Fruit fly (Drosophila melanogaster) whole organism, embryonic: ENCODE data around the gene Apt1.

Experiments
- Aef1 ChIP-seq: fragments of 200-800 bp; sonication (Bioruptor generic); IDR thresholded peaks from 3 replicates; pipeline ENCODE4 v1.3.6; 2022; ENCODE audit warnings: missing biosample characterization, missing genetic modification characterization
- CG10366 ChIP-seq: fragments of 200-800 bp; sonication (Bioruptor generic); IDR thresholded peaks from 2 replicates; pipeline ENCODE4 v1.3.6; 2022; ENCODE audit warnings: missing biosample characterization, missing genetic modification characterization
- CG10462 ChIP-seq: fragments of 200-800 bp; sonication (Bioruptor generic); optimal IDR thresholded peaks from 2 replicates; lab custom pipeline; 2016; ENCODE audit warnings: missing biosample characterization, missing genetic modification characterization
- CG1233 ChIP-seq: fragments of 200-800 bp; sonication (Bioruptor generic); optimal IDR thresholded peaks from 4 replicates; lab custom pipeline; 2018; ENCODE audit warnings: missing biosample characterization, mild to moderate bottlenecking, missing genetic modification characterization
- CG18764 ChIP-seq: fragments of 200-800 bp; sonication (Bioruptor generic); optimal IDR thresholded peaks from 3 replicates; lab custom pipeline; 2016; ENCODE audit warnings: missing biosample characterization, missing genetic modification characterization
- CG2199 ChIP-seq: fragments of 200-800 bp; sonication (Bioruptor generic); IDR thresholded peaks from 3 replicates; pipeline ENCODE4 v1.3.6; 2022; ENCODE audit warnings: missing biosample characterization, missing genetic modification characterization
- CG2202 ChIP-seq: fragments of 200-800 bp; sonication (Bioruptor generic); optimal IDR thresholded peaks from 2 replicates; lab custom pipeline; 2018; ENCODE audit warnings: missing biosample characterization, mild to moderate bottlenecking, missing genetic modification characterization
- CG2712 ChIP-seq: fragments of 200-800 bp; optimal IDR thresholded peaks from 3 replicates; lab custom pipeline; 2019; ENCODE audit warnings: missing biosample characterization, mild to moderate bottlenecking, missing genetic modification characterization, moderate library complexity
- CG3163 ChIP-seq: fragments of 200-800 bp; sonication (Bioruptor generic); optimal IDR thresholded peaks from 3 replicates; lab custom pipeline; 2016; ENCODE audit warnings: missing biosample characterization, missing genetic modification characterization
- CG32532 ChIP-seq: fragments of 200-800 bp; sonication (Bioruptor generic); IDR thresholded peaks from 2 replicates; pipeline ENCODE4 v1.3.6; 2022; ENCODE audit warnings: missing biosample characterization, missing genetic modification characterization
- CG32767 ChIP-seq: fragments of 200-800 bp; sonication (Bioruptor generic); IDR thresholded peaks from 2 replicates; pipeline ENCODE4 v1.3.6; 2022; ENCODE audit warnings: missing biosample characterization, missing genetic modification characterization
- CG34224 ChIP-seq: fragments of 200-800 bp; sonication (Bioruptor generic); IDR thresholded peaks from 3 replicates; pipeline ENCODE4 v1.3.6; 2022; ENCODE audit warnings: missing biosample characterization, missing genetic modification characterization; ENCODE audit not compliant: partially characterized antibody
- CG34422 ChIP-seq: fragments of 200-800 bp; sonication (Bioruptor generic); IDR thresholded peaks from 3 replicates; pipeline ENCODE4 v1.3.6; 2022; ENCODE audit warnings: missing biosample characterization, missing genetic modification characterization
- CG6791 ChIP-seq: fragments of 200-800 bp; sonication (Bioruptor generic); IDR thresholded peaks from 3 replicates; pipeline ENCODE4 v1.3.6; 2022; ENCODE audit warnings: missing biosample characterization, missing genetic modification characterization; ENCODE audit not compliant: partially characterized antibody
- CG6813 ChIP-seq: fragments of 200-800 bp; sonication (Bioruptor generic); optimal IDR thresholded peaks from 2 replicates; lab custom pipeline; 2017; ENCODE audit warnings: missing biosample characterization, missing genetic modification characterization, mild to moderate bottlenecking, moderate library complexity, missing genetic modification reagents
- CG8478 ChIP-seq: fragments of >200 bp; optimal IDR thresholded peaks from 2 replicates; lab custom pipeline; 2018
- CG9817 ChIP-seq: fragments of 200-800 bp; sonication (Bioruptor generic); optimal IDR thresholded peaks from 2 replicates; lab custom pipeline; 2018; ENCODE audit warnings: missing biosample characterization, mild to moderate bottlenecking, missing genetic modification characterization, moderate library complexity
- CrebB ChIP-seq: fragments of 200-800 bp; sonication (Bioruptor generic); optimal IDR thresholded peaks from 3 replicates; lab custom pipeline; 2018; ENCODE audit warnings: missing biosample characterization, mild to moderate bottlenecking, missing genetic modification characterization
- D ChIP-seq, 2 experiments: fragments of 200-800 bp in 1 of 2; fragments of >200 bp in 1 of 2; sonication (Bioruptor generic) in 1 of 2; optimal IDR thresholded peaks; 2 replicates in 1 of 2; 3 replicates in 1 of 2; lab custom pipeline; 2017; ENCODE audit warnings: mild to moderate bottlenecking in 1 of 2, missing biosample characterization in 1 of 2, missing genetic modification characterization in 1 of 2, missing genetic modification reagents in 1 of 2
- Deaf1 ChIP-seq: fragments of 200-800 bp; optimal IDR thresholded peaks from 3 replicates; lab custom pipeline; 2019; ENCODE audit warnings: missing biosample characterization, mild to moderate bottlenecking, missing genetic modification characterization, moderate library complexity
- Dll ChIP-seq: fragments of 200-800 bp; sonication (Bioruptor generic); IDR thresholded peaks from 4 replicates; pipeline ENCODE4 v1.3.6; 2022; ENCODE audit warnings: missing biosample characterization, missing genetic modification characterization; ENCODE audit not compliant: partially characterized antibody
- Doc3 ChIP-seq: fragments of 200-800 bp; sonication (Bioruptor generic); IDR thresholded peaks from 3 replicates; pipeline ENCODE4 v1.3.6; 2022; ENCODE audit warnings: missing biosample characterization, missing genetic modification characterization; ENCODE audit not compliant: partially characterized antibody
- Eip74EF ChIP-seq, 2 experiments: fragments of 200-800 bp in 1 of 2; fragments of >200 bp in 1 of 2; sonication (Bioruptor generic) in 1 of 2; optimal IDR thresholded peaks; 2 replicates each; lab custom pipeline; 2017 to 2019; ENCODE audit warnings: missing biosample characterization in 2 of 2, missing genetic modification characterization in 2 of 2, mild to moderate bottlenecking in 1 of 2, moderate library complexity in 1 of 2
- Fer3 ChIP-seq: fragments of 200-800 bp; sonication (Bioruptor generic); optimal IDR thresholded peaks from 2 replicates; lab custom pipeline; 2018; ENCODE audit warnings: missing biosample characterization, mild to moderate bottlenecking, missing genetic modification characterization, moderate library complexity
- HLHmδ ChIP-seq: fragments of 200-800 bp; sonication (Bioruptor generic); optimal IDR thresholded peaks from 2 replicates; lab custom pipeline; 2018; ENCODE audit warnings: missing biosample characterization, mild to moderate bottlenecking, missing genetic modification characterization, moderate library complexity
- Hr78 ChIP-seq, 2 experiments: fragments of 200-800 bp in 1 of 2; fragments of >200 bp in 1 of 2; sonication (Bioruptor generic) in 1 of 2; optimal IDR thresholded peaks; 2 replicates each; lab custom pipeline; 2017 to 2019; ENCODE audit warnings: missing biosample characterization in 2 of 2, missing genetic modification characterization in 2 of 2, mild to moderate bottlenecking in 1 of 2, moderate library complexity in 1 of 2
- Med ChIP-seq: fragments of 200-800 bp; sonication (Bioruptor generic); peaks from one replicate; lab custom pipeline; 2016; ENCODE audit warnings: missing biosample characterization, missing genetic modification characterization, mild to moderate bottlenecking, inconsistent platforms, moderate library complexity
- Pdp1 ChIP-seq, 2 experiments: fragments of 200-800 bp; sonication (Bioruptor generic); optimal IDR thresholded peaks; 3 replicates each; lab custom pipeline; 2016; ENCODE audit warnings: missing biosample characterization in 2 of 2, missing genetic modification characterization in 2 of 2, mild to moderate bottlenecking in 1 of 2, moderate library complexity in 1 of 2
- Spps ChIP-seq: fragments of 200-800 bp; sonication (Bioruptor generic); optimal IDR thresholded peaks from 2 replicates; lab custom pipeline; 2018; ENCODE audit warnings: missing biosample characterization, mild to moderate bottlenecking, missing genetic modification characterization
- Ssrp ChIP-seq: fragments of 200-800 bp; sonication (Bioruptor generic); optimal IDR thresholded peaks from 2 replicates; lab custom pipeline; 2018; ENCODE audit warnings: missing biosample characterization, mild to moderate bottlenecking, missing genetic modification characterization, moderate library complexity
- YL-1 ChIP-seq: fragments of 200-800 bp; sonication (Bioruptor generic); optimal IDR thresholded peaks from 3 replicates; lab custom pipeline; 2017; ENCODE audit warnings: missing biosample characterization, mild to moderate bottlenecking, missing genetic modification characterization
- al ChIP-seq: fragments of 200-800 bp; sonication (Bioruptor generic); IDR thresholded peaks from 2 replicates; pipeline ENCODE4 v1.3.6; 2022; ENCODE audit warnings: missing biosample characterization, missing genetic modification characterization
- cg ChIP-seq: fragments of 200-800 bp; sonication (Bioruptor generic); optimal IDR thresholded peaks from 3 replicates; lab custom pipeline; 2019; ENCODE audit warnings: missing biosample characterization, mild to moderate bottlenecking, missing genetic modification characterization, moderate library complexity
- chif ChIP-seq, 2 experiments: fragments of 200-800 bp; sonication (Bioruptor generic); optimal IDR thresholded peaks; 3 replicates each; lab custom pipeline; 2016; ENCODE audit warnings: missing biosample characterization in 2 of 2, missing genetic modification characterization in 2 of 2
- crol ChIP-seq: fragments of 200-800 bp; sonication (Bioruptor generic); IDR thresholded peaks from 2 replicates; pipeline ENCODE4 v1.3.6; 2022; ENCODE audit warnings: missing biosample characterization, missing genetic modification characterization
- ind ChIP-seq: fragments of 200-800 bp; sonication (Bioruptor generic); optimal IDR thresholded peaks from 3 replicates; lab custom pipeline; 2016; ENCODE audit warnings: missing biosample characterization, missing genetic modification characterization
- kni ChIP-seq: fragments of 200-800 bp; sonication (Bioruptor generic); optimal IDR thresholded peaks from 3 replicates; lab custom pipeline; 2017; ENCODE audit warnings: mild to moderate bottlenecking, missing biosample characterization, missing genetic modification reagents, missing genetic modification characterization
- odd ChIP-seq: fragments of 200-800 bp; sonication (Bioruptor generic); optimal IDR thresholded peaks from 2 replicates; lab custom pipeline; 2017; ENCODE audit warnings: missing biosample characterization, mild to moderate bottlenecking, missing genetic modification characterization
- pho ChIP-seq: fragments of 200-800 bp; sonication (Bioruptor generic); optimal IDR thresholded peaks from 2 replicates; lab custom pipeline; 2016; ENCODE audit warnings: missing biosample characterization, missing genetic modification characterization
- rib ChIP-seq: fragments of 200-800 bp; sonication (Bioruptor generic); IDR thresholded peaks from 2 replicates; pipeline ENCODE4 v1.3.6; 2022; ENCODE audit warnings: missing biosample characterization, missing genetic modification characterization
- sc ChIP-seq, 3 experiments: fragments of >200 bp in 2 of 3; fragments of 200-800 bp in 1 of 3; sonication (Bioruptor generic) in 1 of 3; optimal IDR thresholded peaks; 2 replicates in 2 of 3; 3 replicates in 1 of 3; lab custom pipeline; 2017; ENCODE audit warnings: mild to moderate bottlenecking in 1 of 3, missing biosample characterization in 1 of 3, missing genetic modification characterization in 1 of 3, missing genetic modification reagents in 1 of 3
- sob ChIP-seq: fragments of 200-800 bp; sonication (Bioruptor generic); IDR thresholded peaks from 2 replicates; pipeline ENCODE4 v1.3.6; 2022; ENCODE audit warnings: missing biosample characterization, missing genetic modification characterization
- tna ChIP-seq: fragments of 200-800 bp; sonication (Bioruptor generic); IDR thresholded peaks from 2 replicates; pipeline ENCODE4 v1.3.6; 2022; ENCODE audit warnings: missing biosample characterization, missing genetic modification characterization; ENCODE audit not compliant: partially characterized antibody
- z ChIP-seq: fragments of 200-800 bp; sonication (Bioruptor generic); IDR thresholded peaks from 3 replicates; pipeline ENCODE4 v1.3.6; 2022; ENCODE audit warnings: missing biosample characterization, missing genetic modification characterization

Apt1 gene

dm6 chr3L:11586794-11587462 is 40.9 kb upstream of the Apt1 start (continued):
- TF ChIP-seq Doc3 (GFP tag; lab: Robert Waterston, UW) (0 out of 3 replicates have a peak, but pooled peaks have one; percentile 45), odd (GFP tag; lab: Kevin White, UChicago) (peak; percentile 15), Med (GFP tag; lab: Kevin White, UChicago) (peak; percentile 78), Eip74EF (GFP tag; optimal IDR thresholded peaks at IDR 0.05; lab: Kevin White, UChicago) (peak in 1 of 2 experiments; percentile 45), CG10462 (GFP tag; lab: Kevin White, UChicago) (peak; percentile 56), cg (GFP tag; lab: Kevin White, UChicago) (peak; percentile 18), Ssrp (tag; lab: Kevin White, UChicago) (no peak), HLHmδ (GFP tag; lab: Kevin White, UChicago) (peak; percentile 26), al (GFP tag; lab: Robert Waterston, UW) (no peak), kni (GFP tag; lab: Kevin White, UChicago) (peak; percentile 69), Hr78 (GFP tag; optimal IDR thresholded peaks at IDR 0.05; lab: Kevin White, UChicago) (peak in 1 of 2 experiments; percentile 92), CG3163 (peak; percentile 88), chif (GFP tag; optimal IDR thresholded peaks at IDR 0.05; lab: Kevin White, UChicago) (peak in 1 of 2 experiments; percentile 2), z (GFP tag; lab: Robert Waterston, UW) (peak; percentile 42; the same call in 1 of the 3 replicates), CG34224 (0 out of 3 replicates have a peak, but pooled peaks have one; percentile 20), CG34422 (GFP tag; lab: Robert Waterston, UW) (peak; percentile 76; the same call in 1 of the 3 replicates), CG18764 (GFP tag; lab: Kevin White, UChicago) (no peak), CG6813 (peak; percentile 20), tna (GFP tag; lab: Robert Waterston, UW) (no peak), sob (GFP tag; lab: Robert Waterston, UW) (no peak), Deaf1 (tag; lab: Kevin White, UChicago) (peak; percentile 44), D (optimal IDR thresholded peaks at IDR 0.05; lab: Kevin White, UChicago) (peak; percentile 68), D (GFP tag; optimal IDR thresholded peaks at IDR 0.05; lab: Kevin White, UChicago) (no peak), YL-1 (GFP tag; lab: Kevin White, UChicago) (no peak), CG10366 (GFP tag; lab: Robert Waterston, UW) (no peak), rib (GFP tag; lab: Robert Waterston, UW) (peak; percentile 69; the same call in 1 of the 2 replicates), Pdp1 (GFP tag; optimal IDR thresholded peaks at IDR 0.05; lab: Kevin White, UChicago) (peak in 1 of 2 experiments; percentile 69), CG32532 (peak; percentile 28; the same call in 1 of the 2 replicates), CG6791 (GFP tag; lab: Robert Waterston, UW) (peak; percentile 63; the same call in 1 of the 3 replicates), CG8478 (peak; percentile 75), crol (GFP tag; lab: Robert Waterston, UW) (peak; percentile 99), Dll (peak; percentile 52; the same call in 3 of the 4 replicates), CG2712 (tag; lab: Kevin White, UChicago) (no peak)

- no peak for TF ChIP-seq sc (optimal IDR thresholded peaks at IDR 0.05; lab: Kevin White, UChicago)
- peak; percentile 47 for TF ChIP-seq sc (GFP tag; optimal IDR thresholded peaks at IDR 0.05; lab: Kevin White, UChicago)
- TF ChIP-seq CrebB (tag; lab: Kevin White, UChicago), result no peak
- TF ChIP-seq CG2199, result 0 out of 3 replicates have a peak, but pooled peaks have one; percentile 67
- TF ChIP-seq CG1233 (GFP tag; lab: Kevin White, UChicago), result peak; percentile 22
- peak; percentile 44 for TF ChIP-seq Spps (tag; lab: Kevin White, UChicago)
- TF ChIP-seq pho (GFP tag; lab: Kevin White, UChicago), result no peak
- peak; percentile 50; the same call in 1 of the 2 replicates for TF ChIP-seq CG32767 (GFP tag; lab: Robert Waterston, UW)
- peak; percentile 47 for TF ChIP-seq ind (GFP tag; lab: Kevin White, UChicago)
- peak; percentile 22 for TF ChIP-seq Fer3 (tag; lab: Kevin White, UChicago)
- peak; percentile 6 for TF ChIP-seq CG9817 (tag; lab: Kevin White, UChicago)
- TF ChIP-seq CG34422 (GFP tag; lab: Robert Waterston, UW), result peak; percentile 28; the same call in 1 of the 3 replicates
- TF ChIP-seq Aef1 (GFP tag; lab: Robert Waterston, UW), result no peak
- TF ChIP-seq CG2202, result peak; percentile 55
- TF ChIP-seq CG8478, result no peak
These were observed 39.9 kb upstream of the Apt1 start, which contains the start of gene rt for dm6 chr3L:11587720-11588580. Gene rt (minus strand): TSS chr3L:11587770.
